Fruit fly (Drosophila melanogaster) whole organism, embryonic: ENCODE measurements around the gene CG14715.

ENCODE experiments used
- Antp ChIP-seq: fragments of 200-800 bp; sonication (Bioruptor generic); optimal IDR thresholded peaks from 3 replicates; lab custom pipeline; 2016; ENCODE audit warnings: missing biosample characterization, missing genetic modification characterization
- BEAF-32 ChIP-seq: fragments of 200-800 bp; sonication (Bioruptor generic); optimal IDR thresholded peaks from 3 replicates; lab custom pipeline; 2017; ENCODE audit warnings: missing biosample characterization, missing genetic modification characterization, mild to moderate bottlenecking, moderate library complexity, missing genetic modification reagents
- Bgb ChIP-seq: fragments of 200-800 bp; sonication (Bioruptor generic); IDR thresholded peaks from 2 replicates; pipeline ENCODE4 v1.3.6; 2022; ENCODE audit warnings: missing biosample characterization, missing genetic modification characterization; ENCODE audit not compliant: partially characterized antibody
- CG10431 ChIP-seq: fragments of 200-800 bp; sonication (Bioruptor generic); optimal IDR thresholded peaks from 3 replicates; lab custom pipeline; 2018; ENCODE audit warnings: missing biosample characterization, mild to moderate bottlenecking, missing genetic modification characterization
- CG17359 ChIP-seq: fragments of 200-800 bp; sonication (Bioruptor generic); optimal IDR thresholded peaks from 3 replicates; lab custom pipeline; 2018; ENCODE audit warnings: missing biosample characterization, mild to moderate bottlenecking, missing genetic modification characterization, moderate library complexity
- CG17829 ChIP-seq: fragments of 200-800 bp; optimal IDR thresholded peaks from 2 replicates; lab custom pipeline; 2019; ENCODE audit warnings: missing biosample characterization, mild to moderate bottlenecking, missing genetic modification characterization, moderate library complexity
- CG2199 ChIP-seq: fragments of 200-800 bp; sonication (Bioruptor generic); IDR thresholded peaks from 3 replicates; pipeline ENCODE4 v1.3.6; 2022; ENCODE audit warnings: missing biosample characterization, missing genetic modification characterization
- CG31441 ChIP-seq: fragments of 200-800 bp; sonication (Bioruptor generic); IDR thresholded peaks from 2 replicates; pipeline ENCODE4 v1.3.6; 2022; ENCODE audit warnings: missing biosample characterization, missing genetic modification characterization
- CG32532 ChIP-seq: fragments of 200-800 bp; sonication (Bioruptor generic); IDR thresholded peaks from 2 replicates; pipeline ENCODE4 v1.3.6; 2022; ENCODE audit warnings: missing biosample characterization, missing genetic modification characterization
- CG3838 ChIP-seq: fragments of 200-800 bp; sonication (Bioruptor generic); optimal IDR thresholded peaks from 3 replicates; lab custom pipeline; 2016; ENCODE audit warnings: missing biosample characterization, missing genetic modification characterization
- CG4707 ChIP-seq: fragments of 200-800 bp; sonication (Bioruptor generic); optimal IDR thresholded peaks from 2 replicates; lab custom pipeline; 2018; ENCODE audit warnings: missing biosample characterization, mild to moderate bottlenecking, missing genetic modification characterization, moderate library complexity
- CG6689 ChIP-seq: fragments of 200-800 bp; sonication (Bioruptor generic); IDR thresholded peaks from 2 replicates; pipeline ENCODE4 v1.3.6; 2022; ENCODE audit warnings: missing biosample characterization, missing genetic modification characterization
- CG6854 ChIP-seq: fragments of 200-800 bp; sonication (Bioruptor generic); optimal IDR thresholded peaks from 3 replicates; lab custom pipeline; 2017; ENCODE audit warnings: missing biosample characterization, mild to moderate bottlenecking, missing genetic modification characterization
- CG7928 ChIP-seq: fragments of 200-800 bp; sonication (Bioruptor generic); optimal IDR thresholded peaks from 2 replicates; lab custom pipeline; 2017; ENCODE audit warnings: missing biosample characterization, mild to moderate bottlenecking, missing genetic modification characterization
- CG8089 ChIP-seq: fragments of 200-800 bp; sonication (Bioruptor generic); optimal IDR thresholded peaks from 3 replicates; lab custom pipeline; 2016; ENCODE audit warnings: missing biosample characterization, missing genetic modification characterization
- CG8478 ChIP-seq: fragments of >200 bp; optimal IDR thresholded peaks from 2 replicates; lab custom pipeline; 2018
- CG9797 ChIP-seq: fragments of 200-800 bp; sonication (Bioruptor generic); optimal IDR thresholded peaks from 3 replicates; lab custom pipeline; 2018; ENCODE audit warnings: missing biosample characterization, mild to moderate bottlenecking, missing genetic modification characterization
- CkIIα-i1 ChIP-seq: fragments of 200-800 bp; sonication (Bioruptor generic); IDR thresholded peaks from 2 replicates; pipeline ENCODE4 v1.3.6; 2022; ENCODE audit warnings: missing biosample characterization, missing genetic modification characterization
- CoRest ChIP-seq: fragments of 200-800 bp; sonication (Bioruptor generic); optimal IDR thresholded peaks from 3 replicates; lab custom pipeline; 2018; ENCODE audit warnings: missing biosample characterization, mild to moderate bottlenecking, missing genetic modification characterization, moderate library complexity
- D19B ChIP-seq: fragments of 200-800 bp; sonication (Bioruptor generic); optimal IDR thresholded peaks from 2 replicates; lab custom pipeline; 2017; ENCODE audit warnings: missing biosample characterization, mild to moderate bottlenecking, missing genetic modification characterization
- Doc3 ChIP-seq: fragments of 200-800 bp; sonication (Bioruptor generic); IDR thresholded peaks from 3 replicates; pipeline ENCODE4 v1.3.6; 2022; ENCODE audit warnings: missing biosample characterization, missing genetic modification characterization; ENCODE audit not compliant: partially characterized antibody
- Dref ChIP-seq: fragments of 200-800 bp; sonication (Bioruptor generic); IDR thresholded peaks from 2 replicates; pipeline ENCODE4 v1.3.6; 2022; ENCODE audit warnings: missing biosample characterization, missing genetic modification characterization
- Eip74EF ChIP-seq, 2 experiments: fragments of 200-800 bp in 1 of 2; fragments of >200 bp in 1 of 2; sonication (Bioruptor generic) in 1 of 2; optimal IDR thresholded peaks; 2 replicates each; lab custom pipeline; 2017 to 2019; ENCODE audit warnings: missing biosample characterization in 2 of 2, missing genetic modification characterization in 2 of 2, mild to moderate bottlenecking in 1 of 2, moderate library complexity in 1 of 2
- Ets65A ChIP-seq: fragments of 200-800 bp; sonication (Bioruptor generic); peaks from one replicate; lab custom pipeline; 2016; ENCODE audit warnings: missing biosample characterization, missing genetic modification characterization
- Ets97D ChIP-seq: fragments of 200-800 bp; sonication (Bioruptor generic); optimal IDR thresholded peaks from 3 replicates; lab custom pipeline; 2016; ENCODE audit warnings: missing biosample characterization, missing genetic modification characterization
- Gsc ChIP-seq: fragments of 200-800 bp; sonication (Bioruptor generic); IDR thresholded peaks from 2 replicates; pipeline ENCODE4 v1.3.6; 2022; ENCODE audit warnings: missing biosample characterization, missing genetic modification characterization
- HLH54F ChIP-seq: fragments of 200-800 bp; sonication (Bioruptor generic); optimal IDR thresholded peaks from 3 replicates; lab custom pipeline; 2016; ENCODE audit warnings: missing biosample characterization, missing genetic modification characterization
- Lhr ChIP-seq: fragments of 200-800 bp; sonication (Bioruptor generic); optimal IDR thresholded peaks from 3 replicates; lab custom pipeline; 2017; ENCODE audit warnings: mild to moderate bottlenecking, missing biosample characterization, missing genetic modification reagents, missing genetic modification characterization
- Lim3 ChIP-seq: fragments of 200-800 bp; sonication (Bioruptor generic); IDR thresholded peaks from 2 replicates; pipeline ENCODE4 v1.3.6; 2022; ENCODE audit warnings: missing biosample characterization, missing genetic modification characterization
- NK7.1 ChIP-seq: fragments of 200-800 bp; sonication (Bioruptor generic); optimal IDR thresholded peaks from 3 replicates; lab custom pipeline; 2016; ENCODE audit warnings: missing biosample characterization, missing genetic modification characterization
- Sry-β ChIP-seq: fragments of 200-800 bp; sonication (Bioruptor generic); optimal IDR thresholded peaks from 2 replicates; lab custom pipeline; 2018; ENCODE audit warnings: missing biosample characterization, mild to moderate bottlenecking, missing genetic modification characterization, moderate library complexity
- Ssrp ChIP-seq: fragments of 200-800 bp; sonication (Bioruptor generic); optimal IDR thresholded peaks from 2 replicates; lab custom pipeline; 2018; ENCODE audit warnings: missing biosample characterization, mild to moderate bottlenecking, missing genetic modification characterization, moderate library complexity
- Tbp ChIP-seq: fragments of >200 bp; optimal IDR thresholded peaks from 2 replicates; lab custom pipeline; 2018; ENCODE audit warnings: missing biosample characterization, missing genetic modification characterization
- al ChIP-seq: fragments of 200-800 bp; sonication (Bioruptor generic); IDR thresholded peaks from 2 replicates; pipeline ENCODE4 v1.3.6; 2022; ENCODE audit warnings: missing biosample characterization, missing genetic modification characterization
- ap ChIP-seq: fragments of 200-800 bp; sonication (Bioruptor generic); IDR thresholded peaks from 2 replicates; pipeline ENCODE4 v1.3.6; 2022; ENCODE audit warnings: missing biosample characterization, missing genetic modification characterization
- corto ChIP-seq: fragments of 200-800 bp; sonication (Bioruptor generic); optimal IDR thresholded peaks from 2 replicates; lab custom pipeline; 2016; ENCODE audit warnings: missing biosample characterization, mild to moderate bottlenecking, missing genetic modification characterization, moderate library complexity
- cwo ChIP-seq: fragments of 200-800 bp; sonication (Bioruptor generic); optimal IDR thresholded peaks from 3 replicates; lab custom pipeline; 2017; ENCODE audit warnings: missing biosample characterization, missing genetic modification characterization, mild to moderate bottlenecking, moderate library complexity, missing genetic modification reagents
- dan ChIP-seq: fragments of 200-800 bp; sonication (Bioruptor generic); IDR thresholded peaks from 2 replicates; pipeline ENCODE4 v1.3.6; 2022; ENCODE audit warnings: missing biosample characterization, missing genetic modification characterization
- disco-r ChIP-seq: fragments of 200-800 bp; sonication (Bioruptor generic); optimal IDR thresholded peaks from 2 replicates; lab custom pipeline; 2016; ENCODE audit warnings: missing biosample characterization, missing genetic modification characterization
- gem ChIP-seq: fragments of 200-800 bp; sonication (Bioruptor generic); optimal IDR thresholded peaks from 2 replicates; lab custom pipeline; 2019; ENCODE audit warnings: missing biosample characterization, mild to moderate bottlenecking, missing genetic modification characterization, moderate library complexity
- phol ChIP-seq: fragments of 200-800 bp; sonication (Bioruptor generic); optimal IDR thresholded peaks from 3 replicates; lab custom pipeline; 2018; ENCODE audit warnings: missing biosample characterization, mild to moderate bottlenecking, missing genetic modification characterization, moderate library complexity
- sd ChIP-seq: fragments of 200-800 bp; sonication (Bioruptor generic); optimal IDR thresholded peaks from 3 replicates; lab custom pipeline; 2018; ENCODE audit warnings: missing biosample characterization, mild to moderate bottlenecking, missing genetic modification characterization, moderate library complexity
- seq ChIP-seq: fragments of 200-800 bp; sonication (Bioruptor generic); IDR thresholded peaks from 2 replicates; pipeline ENCODE4 v1.3.6; 2022; ENCODE audit warnings: missing biosample characterization, missing genetic modification characterization
- tio ChIP-seq: fragments of 200-800 bp; sonication (Bioruptor generic); optimal IDR thresholded peaks from 2 replicates; lab custom pipeline; 2017; ENCODE audit warnings: missing biosample characterization, missing genetic modification characterization, inconsistent platforms
- ttk ChIP-seq: fragments of 200-800 bp; sonication (Bioruptor generic); IDR thresholded peaks from 2 replicates; pipeline ENCODE4 v2.1.2; 2022; ENCODE audit warnings: missing biosample characterization, missing genetic modification characterization
- twi ChIP-seq: fragments of 200-800 bp; optimal IDR thresholded peaks from 2 replicates; lab custom pipeline; 2019; ENCODE audit warnings: missing biosample characterization, mild to moderate bottlenecking, missing genetic modification characterization, moderate library complexity
- vvl ChIP-seq: fragments of 200-800 bp; sonication (Bioruptor generic); IDR thresholded peaks from 2 replicates; pipeline ENCODE4 v1.3.6; 2022; ENCODE audit warnings: missing biosample characterization, missing genetic modification characterization
- z ChIP-seq: fragments of 200-800 bp; sonication (Bioruptor generic); IDR thresholded peaks from 3 replicates; pipeline ENCODE4 v1.3.6; 2022; ENCODE audit warnings: missing biosample characterization, missing genetic modification characterization
- zf30C ChIP-seq: fragments of 200-800 bp; sonication (Bioruptor generic); optimal IDR thresholded peaks from 3 replicates; lab custom pipeline; 2018; ENCODE audit warnings: missing biosample characterization, mild to moderate bottlenecking, missing genetic modification characterization
- zfh2 ChIP-seq: fragments of 200-800 bp; sonication (Bioruptor generic); optimal IDR thresholded peaks from 2 replicates; lab custom pipeline; 2016; ENCODE audit warnings: missing biosample characterization, missing genetic modification characterization

Gene CG14715

DNA sequence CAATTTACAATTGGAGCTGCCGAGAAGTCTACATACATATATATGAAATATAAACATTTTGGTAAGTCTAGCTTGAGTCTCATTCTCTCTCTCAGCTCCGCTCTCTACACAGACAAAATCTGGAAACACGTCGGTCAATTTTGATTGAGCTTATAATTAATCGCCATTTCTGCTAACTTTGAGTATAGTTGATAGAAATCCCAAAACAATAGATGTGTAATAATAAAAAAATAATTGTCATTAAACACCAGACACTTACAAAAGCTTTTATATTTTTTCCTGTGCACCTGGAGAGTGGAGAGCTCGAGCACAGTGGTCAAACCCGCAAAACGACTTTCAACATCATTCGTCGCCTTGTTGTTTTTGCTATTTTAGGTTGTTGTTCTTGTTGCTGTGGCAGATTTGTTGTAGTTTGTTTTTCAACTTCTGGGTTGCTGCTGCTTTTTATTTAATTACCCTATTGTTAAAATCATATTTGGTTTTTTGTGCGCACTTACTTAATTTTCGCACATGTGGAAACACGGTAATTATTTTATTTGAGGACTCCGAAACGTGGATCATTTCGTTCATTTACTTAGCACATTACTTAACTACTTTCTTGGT is 17.3 kb upstream of the CG14715 start (continued):
- TF ChIP-seq tio (GFP tag; lab: Kevin White, UChicago), result peak; percentile 95
- peak; percentile 96 for TF ChIP-seq HLH54F (GFP tag; lab: Kevin White, UChicago)
- peak; percentile 87 for TF ChIP-seq Gsc
- TF ChIP-seq Ets65A (GFP tag; lab: Kevin White, UChicago), result peak; percentile 98
- peak; percentile 59 for TF ChIP-seq Sry-β
- TF ChIP-seq CkIIα-i1 (GFP tag; lab: Robert Waterston, UW), result peak; percentile 80
- TF ChIP-seq Doc3 (GFP tag; lab: Robert Waterston, UW), result 0 out of 3 replicates have a peak, but pooled peaks have one; percentile 13
- TF ChIP-seq dan (GFP tag; lab: Robert Waterston, UW), result peak; percentile 71; the same call in 1 of the 2 replicates
- peak; percentile 94 for TF ChIP-seq phol (tag; lab: Kevin White, UChicago)
- TF ChIP-seq D19B (GFP tag; lab: Kevin White, UChicago), result peak; percentile 89
- peak; percentile 77 for TF ChIP-seq z
- peak; percentile 78 for TF ChIP-seq CG7928
- peak; percentile 94 for TF ChIP-seq seq (GFP tag; lab: Robert Waterston, UW)
- TF ChIP-seq CG9797 (GFP tag; lab: Kevin White, UChicago), result peak; percentile 18
- TF ChIP-seq Dref (GFP tag; lab: Robert Waterston, UW), result peak; percentile 39
- no peak for TF ChIP-seq Bgb (GFP tag; lab: Robert Waterston, UW)
- peak; percentile 86 for TF ChIP-seq disco-r (GFP tag; lab: Kevin White, UChicago)
- peak; percentile 84 for TF ChIP-seq Lhr (GFP tag; lab: Kevin White, UChicago)
- peak; percentile 92 for TF ChIP-seq CG3838 (GFP tag; lab: Kevin White, UChicago)
- peak; percentile 97 for TF ChIP-seq al
- TF ChIP-seq CG8089 (GFP tag; lab: Kevin White, UChicago), result peak; percentile 90
- peak; percentile 97 for TF ChIP-seq CG17359 (tag; lab: Kevin White, UChicago)
- TF ChIP-seq ap (GFP tag; lab: Robert Waterston, UW), result peak; percentile 93
- peak; percentile 91 for TF ChIP-seq NK7.1 (GFP tag; lab: Kevin White, UChicago)
- TF ChIP-seq Ssrp (tag; lab: Kevin White, UChicago), result peak; percentile 94
- peak; percentile 85 for TF ChIP-seq sd (tag; lab: Kevin White, UChicago)
- TF ChIP-seq CG8478 (lab: Kevin White, UChicago), result no peak
- TF ChIP-seq cwo (GFP tag; lab: Kevin White, UChicago), result peak; percentile 92
- peak; percentile 96 for TF ChIP-seq CG6689 (GFP tag; lab: Robert Waterston, UW)
- peak; percentile 82 for TF ChIP-seq twi
- TF ChIP-seq vvl (GFP tag; lab: Robert Waterston, UW), result peak; percentile 99
- TF ChIP-seq CG32532, result peak; percentile 98
- peak; percentile 76 for TF ChIP-seq zf30C (GFP tag; lab: Kevin White, UChicago)
- TF ChIP-seq BEAF-32 (GFP tag; lab: Kevin White, UChicago), result no peak
- peak; percentile 89 for TF ChIP-seq Lim3 (GFP tag; lab: Robert Waterston, UW)
- TF ChIP-seq corto (GFP tag; lab: Kevin White, UChicago), result peak; percentile 97
- TF ChIP-seq CoRest, result peak; percentile 96
- TF ChIP-seq CG2199 (GFP tag; lab: Robert Waterston, UW), result peak; percentile 90
- peak; percentile 96 for TF ChIP-seq CG17829
- peak; percentile 95 for TF ChIP-seq zfh2 (GFP tag; lab: Kevin White, UChicago)
- TF ChIP-seq ttk (GFP tag; lab: Robert Waterston, UW), result peak; percentile 95
- TF ChIP-seq Ets97D (GFP tag; lab: Kevin White, UChicago), result peak; percentile 88
- TF ChIP-seq gem (tag; lab: Kevin White, UChicago), result peak; percentile 98
- peak in 1 of 2 experiments; percentile 90 for TF ChIP-seq Eip74EF (GFP tag; optimal IDR thresholded peaks at IDR 0.05; lab: Kevin White, UChicago)
- peak; percentile 93 for TF ChIP-seq Antp (GFP tag; lab: Kevin White, UChicago)
- no peak for TF ChIP-seq Tbp (GFP tag; lab: Kevin White, UChicago)
- peak; percentile 81 for TF ChIP-seq CG10431 (GFP tag; lab: Kevin White, UChicago)
- TF ChIP-seq CG4707 (GFP tag; lab: Kevin White, UChicago), result peak; percentile 93
- TF ChIP-seq CG6854 (GFP tag; lab: Kevin White, UChicago), result peak; percentile 91
- peak; percentile 93 for TF ChIP-seq CG31441
